Worm (Caenorhabditis elegans): Measurements from ENCODE around the gene F38A6.5.

Gene F38A6.5

DNA sequence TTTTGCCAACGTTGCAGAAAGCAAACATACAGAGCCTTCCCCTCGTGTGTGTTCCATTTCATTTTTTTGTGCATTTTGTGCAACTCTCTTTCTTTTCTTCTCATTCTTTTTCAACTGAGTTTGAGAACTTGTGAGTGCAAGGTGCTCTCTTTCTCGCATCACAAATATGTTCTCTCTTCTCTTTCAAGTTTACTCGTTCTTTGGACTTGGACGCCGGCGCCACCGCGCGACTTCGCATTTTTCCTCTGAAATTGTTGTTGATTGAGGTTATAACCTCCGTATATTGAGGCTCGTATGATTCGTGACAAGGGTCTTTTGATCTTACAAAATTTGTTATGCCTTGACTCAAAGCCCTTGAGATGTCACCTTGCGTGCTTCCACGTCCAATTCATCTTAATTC lies 3.2 kb upstream of the F38A6.5 start:
- TF ChIP-seq mdl-1 (tag; optimal IDR thresholded peaks at IDR 0.05) = peak; percentile 15
- peak; percentile 71 for TF ChIP-seq lin-39 (tag; optimal IDR thresholded peaks at IDR 0.05)
- TF ChIP-seq hmg-11 (tag; optimal IDR thresholded peaks at IDR 0.05) = peak; percentile 37
- TF ChIP-seq elt-2 (tag; optimal IDR thresholded peaks at IDR 0.05) = peak; percentile 46
- peak; percentile 1 for TF ChIP-seq elt-1 (tag; optimal IDR thresholded peaks at IDR 0.05)
- TF ChIP-seq lin-15B (tag; optimal IDR thresholded peaks at IDR 0.05) = peak; percentile 26
- peak; percentile 75 for TF ChIP-seq nfya-1 (tag; optimal IDR thresholded peaks at IDR 0.05; ENCODE audit: insufficient read depth)
- no peak for TF ChIP-seq eor-1 (tag; optimal IDR thresholded peaks at IDR 0.05)
- no peak for TF ChIP-seq pha-4 (tag; optimal IDR thresholded peaks at IDR 0.05)
- TF ChIP-seq unc-39 (tag; optimal IDR thresholded peaks at IDR 0.05) = no peak
- no peak for TF ChIP-seq egl-27 (tag; optimal IDR thresholded peaks at IDR 0.05)
- TF ChIP-seq ceh-28 (tag; optimal IDR thresholded peaks at IDR 0.05) = peak; percentile 17
- no peak for TF ChIP-seq nhr-76 (tag; optimal IDR thresholded peaks at IDR 0.05)
- no peak for TF ChIP-seq tbx-2 (tag; optimal IDR thresholded peaks at IDR 0.05)
- no peak for TF ChIP-seq mml-1 (tag; optimal IDR thresholded peaks at IDR 0.05)
- TF ChIP-seq pqm-1 (tag; optimal IDR thresholded peaks at IDR 0.05) = peak; percentile 7
- TF ChIP-seq fkh-2 (tag; optimal IDR thresholded peaks at IDR 0.05) = no peak
- peak; percentile 92 for TF ChIP-seq ama-1 (optimal IDR thresholded peaks at IDR 0.05)
- TF ChIP-seq jun-1 (tag; optimal IDR thresholded peaks at IDR 0.05) = peak; percentile 80
- no peak for TF ChIP-seq daf-12 (tag; optimal IDR thresholded peaks at IDR 0.05)
- no peak for TF ChIP-seq sea-2 (GFP tag; optimal IDR thresholded peaks at IDR 0.05)
- TF ChIP-seq ztf-11 (tag; optimal IDR thresholded peaks at IDR 0.05) = no peak
- TF ChIP-seq fos-1 (tag; optimal IDR thresholded peaks at IDR 0.05) = no peak
- no peak for TF ChIP-seq R02D3.7 (tag; optimal IDR thresholded peaks at IDR 0.05)
- no peak for TF ChIP-seq unc-62 (GFP tag; optimal IDR thresholded peaks at IDR 0.05)
- TF ChIP-seq snpc-4 (tag; optimal IDR thresholded peaks at IDR 0.05) = peak; percentile 59

DNA sequence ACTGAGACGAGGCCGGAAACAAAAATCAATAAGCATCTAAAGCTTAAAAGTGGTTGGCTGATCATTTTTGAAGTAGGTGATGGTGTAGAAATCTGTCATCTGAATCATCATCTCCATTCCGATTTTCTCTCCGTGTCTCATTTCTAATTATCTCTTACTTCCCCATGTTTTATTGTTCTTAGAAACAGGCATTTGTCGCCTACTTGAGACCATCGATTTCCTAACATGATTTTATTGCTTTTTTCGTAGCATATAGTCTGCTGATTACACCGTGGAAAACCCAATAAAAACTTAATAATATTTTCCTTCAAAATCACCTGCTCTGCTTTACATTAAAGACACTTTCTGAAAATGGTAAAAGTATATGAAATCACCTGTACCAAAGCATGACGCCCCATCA lies 1.7 kb upstream of the F38A6.5 start, which contains the start of gene F38A6.4:
Gene F38A6.4, minus strand, starts transcription at position 101 of the 400 bp plus-strand sequence.
- TF ChIP-seq nhr-25 (tag; optimal IDR thresholded peaks at IDR 0.05) (peak; percentile 14), aly-2 (tag; optimal IDR thresholded peaks at IDR 0.05) (no peak)

DNA sequence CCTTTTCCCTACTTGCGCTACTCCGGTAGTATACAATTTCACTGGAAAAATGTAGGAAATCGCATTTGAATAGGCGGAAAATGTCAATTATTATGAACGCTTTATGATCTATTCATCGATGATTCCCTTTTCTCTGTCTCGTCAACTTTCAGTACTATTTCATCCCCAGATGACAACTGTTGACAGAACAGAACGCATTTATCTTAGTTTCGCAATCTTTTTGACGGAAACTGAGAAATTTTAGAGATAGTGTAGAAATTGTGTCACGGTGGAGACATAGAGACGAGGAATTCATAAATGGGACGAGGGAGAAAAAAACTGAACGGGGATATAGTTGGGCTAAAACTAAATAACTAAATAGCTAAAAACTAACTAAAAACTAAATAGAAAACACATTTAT lies 1.8 kb downstream of the F38A6.5 start:
- TF ChIP-seq unc-62 (GFP tag; optimal IDR thresholded peaks at IDR 0.05) (peak; percentile 24), elt-3 (tag; optimal IDR thresholded peaks at IDR 0.05) (no peak), nhr-23 (tag; optimal IDR thresholded peaks at IDR 0.05) (peak; percentile 2)

DNA sequence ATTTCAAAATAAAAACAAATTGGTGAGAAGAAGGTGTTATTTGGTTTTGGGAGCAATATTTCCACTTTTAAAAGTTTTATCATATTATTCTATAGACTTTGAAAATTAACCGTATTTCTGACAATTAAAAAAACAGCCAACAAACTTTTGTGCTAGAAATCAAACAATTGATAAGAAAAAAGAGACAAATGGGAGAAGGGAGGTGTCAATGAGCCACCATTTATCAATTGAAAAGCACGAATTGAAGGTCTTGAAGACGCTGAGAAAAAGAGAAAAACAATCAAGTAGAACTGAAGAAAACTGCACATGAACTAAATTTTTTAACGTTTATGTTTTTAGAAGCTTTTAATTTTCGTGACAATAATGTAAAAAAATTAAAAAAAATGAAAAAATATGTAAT lies 2.7 kb downstream of the F38A6.5 start:
- TF ChIP-seq fkh-10 (GFP tag; optimal IDR thresholded peaks at IDR 0.05) = no peak
- peak; percentile 37 for TF ChIP-seq pqm-1 (tag; optimal IDR thresholded peaks at IDR 0.05)
- TF ChIP-seq nhr-43 (tag; optimal IDR thresholded peaks at IDR 0.05; ENCODE audit: poor library complexity, severe bottlenecking) = no peak
- TF ChIP-seq nhr-67 (tag; optimal IDR thresholded peaks at IDR 0.05) = no peak
- TF ChIP-seq elt-2 (tag; optimal IDR thresholded peaks at IDR 0.05) = peak; percentile 71

DNA sequence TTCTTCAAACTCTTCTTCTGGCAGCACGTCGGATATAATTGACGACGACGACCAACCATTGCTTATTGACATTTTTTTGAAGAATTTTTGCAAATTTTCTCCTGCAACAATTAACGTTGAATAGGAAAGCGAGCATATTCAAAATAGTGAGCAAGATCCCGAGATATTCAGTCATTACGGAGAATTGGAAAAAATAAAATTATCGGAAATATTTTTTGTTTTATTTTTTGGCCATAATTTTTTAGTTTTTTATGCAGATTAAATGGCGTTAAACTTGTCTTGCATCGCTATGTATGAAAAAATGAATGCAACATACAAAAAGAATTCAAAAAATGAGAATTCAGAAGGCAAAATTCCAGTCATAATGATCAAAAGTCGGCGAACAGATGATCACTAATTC lies 3.5 kb downstream of the F38A6.5 start, which contains the start of gene elp-1:
Gene elp-1, minus strand, starts transcription at position 101 of the 400 bp plus-strand sequence.
- TF ChIP-seq nhr-237 (tag; optimal IDR thresholded peaks at IDR 0.05) (no peak), ceh-82 (tag; optimal IDR thresholded peaks at IDR 0.05) (no peak), elt-1 (tag; optimal IDR thresholded peaks at IDR 0.05) (no peak), snpc-4 (tag; optimal IDR thresholded peaks at IDR 0.05) (no peak), lin-15B (tag; optimal IDR thresholded peaks at IDR 0.05) (no peak), nhr-23 (tag; optimal IDR thresholded peaks at IDR 0.05) (no peak), hmg-11 (tag; optimal IDR thresholded peaks at IDR 0.05) (no peak), nhr-67 (tag; optimal IDR thresholded peaks at IDR 0.05) (no peak), elt-3 (tag; optimal IDR thresholded peaks at IDR 0.05) (no peak), skn-1 (tag; optimal IDR thresholded peaks at IDR 0.05) (no peak), pha-4 (tag; optimal IDR thresholded peaks at IDR 0.05) (no peak), eor-1 (tag; optimal IDR thresholded peaks at IDR 0.05) (no peak)

Measured in whole organism, L3 larva.